Fruit fly (Drosophila melanogaster) whole organism: Measurements from ENCODE around the gene CG10587.

Experiments used
- CG8478 ChIP-seq: fragments of >200 bp; optimal IDR thresholded peaks from 2 replicates; lab custom pipeline; 2018; ENCODE audit warnings: inconsistent platforms
- Dll ChIP-seq: fragments of >200 bp; optimal IDR thresholded peaks from 2 replicates; lab custom pipeline; 2017
- EcR ChIP-seq, 2 experiments: fragments of >200 bp; optimal IDR thresholded peaks; 2 replicates each; lab custom pipeline; 2017; ENCODE audit warnings: missing biosample characterization in 2 of 2, missing genetic modification characterization in 2 of 2, missing genetic modification reagents in 2 of 2
- pan ChIP-seq: fragments of >200 bp; optimal IDR thresholded peaks from 2 replicates; lab custom pipeline; 2017
- psq ChIP-seq: fragments of >200 bp; optimal IDR thresholded peaks from 2 replicates; lab custom pipeline; 2017
- usp ChIP-seq: fragments of >200 bp; optimal IDR thresholded peaks from 2 replicates; lab custom pipeline; 2017; ENCODE audit warnings: missing biosample characterization, missing genetic modification characterization, mixed read lengths

The CG10587 gene

dm6 chr3L:20922279-20922830, 40.0 kb downstream of the CG10587 start:
- TF ChIP-seq CG8478 (lab: Kevin White, UChicago): no peak
- no peak for TF ChIP-seq Dll (lab: Kevin White, UChicago)
- TF ChIP-seq pan (lab: Kevin White, UChicago): no peak
- TF ChIP-seq usp (GFP tag; lab: Kevin White, UChicago): no peak
- no peak for TF ChIP-seq EcR (GFP tag; optimal IDR thresholded peaks at IDR 0.05; lab: Kevin White, UChicago)
- no peak for TF ChIP-seq psq (lab: Kevin White, UChicago)

dm6 chr3L:20921859-20922258, 40.5 kb downstream of the CG10587 start:
- TF ChIP-seq Dll (lab: Kevin White, UChicago) (no peak), psq (lab: Kevin White, UChicago) (no peak), CG8478 (lab: Kevin White, UChicago) (no peak), EcR (GFP tag; optimal IDR thresholded peaks at IDR 0.05; lab: Kevin White, UChicago) (no peak), pan (lab: Kevin White, UChicago) (no peak), usp (GFP tag; lab: Kevin White, UChicago) (no peak)

dm6 chr3L:20920495-20920894, 41.9 kb downstream of the CG10587 start:
- TF ChIP-seq EcR (GFP tag; optimal IDR thresholded peaks at IDR 0.05; lab: Kevin White, UChicago): no peak
- no peak for TF ChIP-seq pan (lab: Kevin White, UChicago)
- TF ChIP-seq psq (lab: Kevin White, UChicago): no peak
- no peak for TF ChIP-seq usp (GFP tag; lab: Kevin White, UChicago)
- TF ChIP-seq Dll (lab: Kevin White, UChicago): no peak
- no peak for TF ChIP-seq CG8478 (lab: Kevin White, UChicago)

dm6 chr3L:20918945-20919344, 43.4 kb downstream of the CG10587 start:
- TF ChIP-seq EcR (GFP tag; optimal IDR thresholded peaks at IDR 0.05; lab: Kevin White, UChicago): no peak
- TF ChIP-seq Dll (lab: Kevin White, UChicago): no peak
- no peak for TF ChIP-seq usp (GFP tag; lab: Kevin White, UChicago)
- no peak for TF ChIP-seq psq (lab: Kevin White, UChicago)
- TF ChIP-seq pan (lab: Kevin White, UChicago): no peak
- TF ChIP-seq CG8478 (lab: Kevin White, UChicago): no peak

- no peak for TF ChIP-seq CG8478 (lab: Kevin White, UChicago)
- TF ChIP-seq psq (lab: Kevin White, UChicago): no peak
- no peak for TF ChIP-seq pan (lab: Kevin White, UChicago)
- no peak for TF ChIP-seq EcR (GFP tag; optimal IDR thresholded peaks at IDR 0.05; lab: Kevin White, UChicago)
Observed at dm6 chr3L:20917025-20917691, 45.2 kb downstream of the CG10587 start.

- TF ChIP-seq CG8478 (lab: Kevin White, UChicago) (no peak), pan (lab: Kevin White, UChicago) (no peak), Dll (lab: Kevin White, UChicago) (no peak), usp (GFP tag; lab: Kevin White, UChicago) (no peak), EcR (GFP tag; optimal IDR thresholded peaks at IDR 0.05; lab: Kevin White, UChicago) (no peak), psq (lab: Kevin White, UChicago) (no peak)
Observed at dm6 chr3L:20915111-20915510, 47.2 kb downstream of the CG10587 start.

- TF ChIP-seq psq (lab: Kevin White, UChicago): no peak
- no peak for TF ChIP-seq usp (GFP tag; lab: Kevin White, UChicago)
- TF ChIP-seq EcR (GFP tag; optimal IDR thresholded peaks at IDR 0.05; lab: Kevin White, UChicago): no peak
- TF ChIP-seq pan (lab: Kevin White, UChicago): no peak
- TF ChIP-seq Dll (lab: Kevin White, UChicago): no peak
- no peak for TF ChIP-seq CG8478 (lab: Kevin White, UChicago)
Observed at dm6 chr3L:20914375-20914774, 48.0 kb downstream of the CG10587 start.
